Worm (Caenorhabditis elegans) whole organism, late embryonic: Measurements from ENCODE around the gene Y69H2.3.

ENCODE experiments used
- ceh-2 ChIP-seq: sonication (generic microtip); optimal IDR thresholded peaks from 2 replicates; lab custom pipeline; 2016; ENCODE audit warnings: missing genotype, missing genetic modification characterization, missing compliant biosample characterization
- pag-3 ChIP-seq: sonication (generic microtip); optimal IDR thresholded peaks from 2 replicates; lab custom pipeline; 2016; ENCODE audit warnings: missing compliant biosample characterization, missing genetic modification characterization, borderline replicate concordance

ce11 chrV:18709203-18709860, 45.4 kb upstream of the Y69H2.3 start, which contains the start of gene Y17D7C.6:
- TF ChIP-seq pag-3 (tag; lab: Kevin White, UChicago): no peak
- TF ChIP-seq ceh-2 (tag; lab: Kevin White, UChicago): no peak
